Fruit fly (Drosophila melanogaster) whole organism, pupa: ENCODE data around the gene Rpt6.

Experiments
- CG10348 ChIP-seq: fragments of 200-800 bp; sonication (Bioruptor generic); IDR thresholded peaks from 2 replicates; pipeline ENCODE4 v1.3.6; 2022; ENCODE audit warnings: missing biosample characterization, missing genetic modification characterization
- CG12605 ChIP-seq: fragments of 200-800 bp; sonication (Bioruptor generic); IDR thresholded peaks from 2 replicates; pipeline ENCODE4 v1.3.6; 2022; ENCODE audit warnings: missing biosample characterization, missing genetic modification characterization
- CG13204 ChIP-seq: fragments of 200-800 bp; sonication (Bioruptor generic); optimal IDR thresholded peaks from 2 replicates; lab custom pipeline; 2018; ENCODE audit warnings: missing biosample characterization, mild to moderate bottlenecking, missing genetic modification characterization, moderate library complexity
- CG14655 ChIP-seq: fragments of 200-800 bp; sonication (Bioruptor generic); optimal IDR thresholded peaks from 3 replicates; lab custom pipeline; 2017; ENCODE audit warnings: mild to moderate bottlenecking, missing biosample characterization, missing genetic modification reagents, missing genetic modification characterization
- CG15710 ChIP-seq: fragments of 200-800 bp; sonication (Bioruptor generic); optimal IDR thresholded peaks from 2 replicates; lab custom pipeline; 2018; ENCODE audit warnings: missing biosample characterization, mild to moderate bottlenecking, missing genetic modification characterization, moderate library complexity
- CG17806 ChIP-seq: fragments of 200-800 bp; sonication (Bioruptor generic); optimal IDR thresholded peaks from 2 replicates; lab custom pipeline; 2018; ENCODE audit warnings: missing biosample characterization, mild to moderate bottlenecking, missing genetic modification characterization, moderate library complexity
- CG32121 ChIP-seq: fragments of 200-800 bp; sonication (Bioruptor generic); IDR thresholded peaks from 2 replicates; pipeline ENCODE4 v1.3.6; 2022; ENCODE audit warnings: missing biosample characterization, missing genetic modification characterization
- CG34367 ChIP-seq: fragments of 200-800 bp; sonication (Bioruptor generic); optimal IDR thresholded peaks from 2 replicates; lab custom pipeline; 2018; ENCODE audit warnings: missing biosample characterization, mild to moderate bottlenecking, missing genetic modification characterization
- CG4496 ChIP-seq: fragments of 200-800 bp; sonication (Bioruptor generic); IDR thresholded peaks from 3 replicates; pipeline ENCODE4 v1.3.6; 2022; ENCODE audit warnings: missing biosample characterization, missing genetic modification characterization
- CG8159 ChIP-seq: fragments of 200-800 bp; sonication (Bioruptor generic); optimal IDR thresholded peaks from 3 replicates; lab custom pipeline; 2018; ENCODE audit warnings: missing biosample characterization, mild to moderate bottlenecking, missing genetic modification characterization, moderate library complexity
- CG8301 ChIP-seq: fragments of 200-800 bp; sonication (Bioruptor generic); optimal IDR thresholded peaks from 2 replicates; lab custom pipeline; 2018; ENCODE audit warnings: missing biosample characterization, mild to moderate bottlenecking, missing genetic modification characterization
- CG9948 ChIP-seq: fragments of 200-800 bp; sonication (Bioruptor generic); optimal IDR thresholded peaks from 2 replicates; lab custom pipeline; 2018; ENCODE audit warnings: missing biosample characterization, mild to moderate bottlenecking, missing genetic modification characterization, moderate library complexity
- D1 ChIP-seq: fragments of 200-800 bp; sonication (Bioruptor generic); optimal IDR thresholded peaks from 2 replicates; lab custom pipeline; 2018; ENCODE audit warnings: missing biosample characterization, mild to moderate bottlenecking, missing genetic modification characterization, moderate library complexity
- EcR ChIP-seq: fragments of 200-800 bp; sonication (Bioruptor generic); optimal IDR thresholded peaks from 3 replicates; lab custom pipeline; 2019; ENCODE audit warnings: missing biosample characterization, missing genetic modification characterization, mild to moderate bottlenecking, moderate library complexity, missing genetic modification reagents
- Ets98B ChIP-seq: fragments of 200-800 bp; sonication (Bioruptor generic); IDR thresholded peaks from 2 replicates; pipeline ENCODE4 v1.3.6; 2022; ENCODE audit warnings: missing biosample characterization, missing genetic modification characterization
- Pif1A ChIP-seq: fragments of 200-800 bp; sonication (Bioruptor generic); optimal IDR thresholded peaks from 3 replicates; lab custom pipeline; 2016; ENCODE audit warnings: missing biosample characterization, missing genetic modification characterization
- Pif1B ChIP-seq: fragments of 200-800 bp; sonication (Bioruptor generic); optimal IDR thresholded peaks from 3 replicates; lab custom pipeline; 2016; ENCODE audit warnings: missing biosample characterization, missing genetic modification characterization
- Snoo ChIP-seq: fragments of 200-800 bp; sonication (Bioruptor generic); optimal IDR thresholded peaks from 3 replicates; lab custom pipeline; 2017; ENCODE audit warnings: missing biosample characterization, mild to moderate bottlenecking, missing genetic modification characterization, inconsistent platforms
- fd96Ca ChIP-seq: fragments of 200-800 bp; sonication (Bioruptor generic); IDR thresholded peaks from 3 replicates; pipeline ENCODE4 v1.3.6; 2022; ENCODE audit warnings: missing biosample characterization, missing genetic modification characterization
- gl ChIP-seq: fragments of 200-800 bp; sonication (Bioruptor generic); optimal IDR thresholded peaks from 2 replicates; lab custom pipeline; 2018; ENCODE audit warnings: missing biosample characterization, mild to moderate bottlenecking, missing genetic modification characterization
- rn ChIP-seq: fragments of 200-800 bp; sonication (Bioruptor generic); IDR thresholded peaks from 2 replicates; pipeline ENCODE4 v1.3.6; 2022; ENCODE audit warnings: missing biosample characterization, missing genetic modification characterization

The Rpt6 gene

dm6 chrX:21338153-21338552, 22.3 kb downstream of the Rpt6 start:
- TF ChIP-seq CG10348 (no peak), Pif1B (GFP tag; lab: Kevin White, UChicago) (no peak), CG17806 (tag; lab: Kevin White, UChicago) (no peak), Pif1A (GFP tag; lab: Kevin White, UChicago) (no peak), CG34367 (tag; lab: Kevin White, UChicago) (no peak), CG14655 (no peak), rn (GFP tag; lab: Robert Waterston, UW) (no peak), Snoo (tag; lab: Kevin White, UChicago) (no peak), CG9948 (tag; lab: Kevin White, UChicago) (no peak), D1 (tag; lab: Kevin White, UChicago) (no peak), fd96Ca (no peak), CG4496 (GFP tag; lab: Robert Waterston, UW) (no peak), CG12605 (GFP tag; lab: Robert Waterston, UW) (no peak), CG13204 (GFP tag; lab: Kevin White, UChicago) (no peak), CG8159 (no peak), CG32121 (GFP tag; lab: Robert Waterston, UW) (no peak), gl (no peak)

- TF ChIP-seq CG13204 (GFP tag; lab: Kevin White, UChicago): peak; percentile 92
- TF ChIP-seq Snoo (tag; lab: Kevin White, UChicago): peak; percentile 74
- peak; percentile 91 for TF ChIP-seq CG34367 (tag; lab: Kevin White, UChicago)
- TF ChIP-seq EcR (GFP tag; lab: Kevin White, UChicago): peak; percentile 53
- TF ChIP-seq CG9948 (tag; lab: Kevin White, UChicago): peak; percentile 73
- no peak for TF ChIP-seq D1 (tag; lab: Kevin White, UChicago)
- TF ChIP-seq fd96Ca: peak; percentile 97
- TF ChIP-seq CG4496 (GFP tag; lab: Robert Waterston, UW): peak; percentile 97
- peak; percentile 85 for TF ChIP-seq CG8159
- TF ChIP-seq gl: peak; percentile 96
- peak; percentile 80 for TF ChIP-seq CG17806 (tag; lab: Kevin White, UChicago)
- TF ChIP-seq CG10348: peak; percentile 81; the same call in 1 of the 2 replicates
- peak; percentile 87 for TF ChIP-seq rn (GFP tag; lab: Robert Waterston, UW)
- peak; percentile 87 for TF ChIP-seq Pif1B (GFP tag; lab: Kevin White, UChicago)
- peak; percentile 94 for TF ChIP-seq CG32121 (GFP tag; lab: Robert Waterston, UW)
- peak; percentile 94 for TF ChIP-seq Ets98B (GFP tag; lab: Robert Waterston, UW)
- TF ChIP-seq CG8301: peak; percentile 83
- peak; percentile 87 for TF ChIP-seq CG15710 (tag; lab: Kevin White, UChicago)
- peak; percentile 91 for TF ChIP-seq Pif1A (GFP tag; lab: Kevin White, UChicago)
- peak; percentile 89 for TF ChIP-seq CG14655
- TF ChIP-seq CG12605 (GFP tag; lab: Robert Waterston, UW): peak; percentile 94
- TF ChIP-seq, all 21 proteins: peak for 20
Measured at dm6 chrX:21339476-21339931, 23.7 kb downstream of the Rpt6 start, which contains the start of the genes tty and fliI. Gene tty, minus strand, starts transcription at chrX:21339676. Gene fliI, plus strand, starts transcription at chrX:21339741.

- TF ChIP-seq rn (GFP tag; lab: Robert Waterston, UW): no peak
- peak; percentile 51 for TF ChIP-seq CG17806 (tag; lab: Kevin White, UChicago)
- TF ChIP-seq CG15710 (tag; lab: Kevin White, UChicago): peak; percentile 36
- TF ChIP-seq fd96Ca: 0 out of 3 replicates have a peak, but pooled peaks have one; percentile 8
- TF ChIP-seq EcR (GFP tag; lab: Kevin White, UChicago): no peak
- peak; percentile 39 for TF ChIP-seq CG8159
- TF ChIP-seq CG8301: peak; percentile 47
- TF ChIP-seq CG12605 (GFP tag; lab: Robert Waterston, UW): 0 out of 2 replicates have a peak, but pooled peaks have one; percentile 10
- TF ChIP-seq Snoo (tag; lab: Kevin White, UChicago): peak; percentile 36
- peak; percentile 36 for TF ChIP-seq CG34367 (tag; lab: Kevin White, UChicago)
- TF ChIP-seq CG4496 (GFP tag; lab: Robert Waterston, UW): peak; percentile 71
- peak; percentile 54 for TF ChIP-seq Pif1B (GFP tag; lab: Kevin White, UChicago)
- peak; percentile 40 for TF ChIP-seq CG9948 (tag; lab: Kevin White, UChicago)
- no peak for TF ChIP-seq CG10348
- no peak for TF ChIP-seq CG32121 (GFP tag; lab: Robert Waterston, UW)
- TF ChIP-seq Ets98B (GFP tag; lab: Robert Waterston, UW): peak; percentile 63; the same call in 1 of the 2 replicates
- TF ChIP-seq, all 21 proteins: peak for 12
Measured at dm6 chrX:21345036-21345500, 29.2 kb downstream of the Rpt6 start, which contains the start of gene dod. Gene dod, plus strand, starts transcription at chrX:21345358.

dm6 chrX:21349800-21350309, 34.0 kb downstream of the Rpt6 start, which contains the start of the genes peng and sol:
Gene peng, minus strand, starts transcription at chrX:21349843.
Gene sol, plus strand, starts transcription at chrX:21350280.
- TF ChIP-seq CG9948 (tag; lab: Kevin White, UChicago) (peak; percentile 54), D1 (tag; lab: Kevin White, UChicago) (no peak), rn (GFP tag; lab: Robert Waterston, UW) (no peak), CG8301 (peak; percentile 57), Snoo (tag; lab: Kevin White, UChicago) (peak; percentile 70), fd96Ca (peak; percentile 45; the same call in 2 of the 3 replicates), CG34367 (tag; lab: Kevin White, UChicago) (peak; percentile 63), CG32121 (GFP tag; lab: Robert Waterston, UW) (no peak; the same call in 1 of the 2 replicates), CG10348 (0 out of 2 replicates have a peak, but pooled peaks have one; percentile 13), Pif1B (GFP tag; lab: Kevin White, UChicago) (peak; percentile 55), CG13204 (GFP tag; lab: Kevin White, UChicago) (no peak), CG17806 (tag; lab: Kevin White, UChicago) (peak; percentile 54), CG4496 (GFP tag; lab: Robert Waterston, UW) (peak; percentile 65; the same call in 2 of the 3 replicates), CG12605 (GFP tag; lab: Robert Waterston, UW) (no peak), EcR (GFP tag; lab: Kevin White, UChicago) (peak; percentile 30), Pif1A (GFP tag; lab: Kevin White, UChicago) (no peak), CG14655 (no peak), CG15710 (tag; lab: Kevin White, UChicago) (peak; percentile 62), Ets98B (GFP tag; lab: Robert Waterston, UW) (peak; percentile 23; the same call in 1 of the 2 replicates), CG8159 (peak; percentile 68), gl (no peak)
